Fruit fly (Drosophila melanogaster) whole organism, embryonic: Measurements from ENCODE around the gene sunz.
A peak's percentile ranks its signal among the peaks of the same experiment; 100 is the strongest.

Experiments used
- CG1024 ChIP-seq: fragments of 200-800 bp; sonication (Bioruptor generic); IDR thresholded peaks from 2 replicates; pipeline ENCODE4 v1.3.6; 2022; ENCODE audit warnings: missing biosample characterization, missing genetic modification characterization
- CG13894 ChIP-seq: fragments of 200-800 bp; sonication (Bioruptor generic); optimal IDR thresholded peaks from 3 replicates; lab custom pipeline; 2018; ENCODE audit warnings: missing biosample characterization, mild to moderate bottlenecking, missing genetic modification characterization, moderate library complexity
- CG14050 ChIP-seq: fragments of 200-800 bp; sonication (Bioruptor generic); IDR thresholded peaks from 3 replicates; pipeline ENCODE4 v1.3.6; 2022; ENCODE audit warnings: missing biosample characterization, missing genetic modification characterization
- CG15479 ChIP-seq: fragments of 200-800 bp; sonication (Bioruptor generic); optimal IDR thresholded peaks from 3 replicates; lab custom pipeline; 2019; ENCODE audit warnings: missing biosample characterization, mild to moderate bottlenecking, missing genetic modification characterization, moderate library complexity
- CG1647 ChIP-seq: fragments of 200-800 bp; sonication (Bioruptor generic); optimal IDR thresholded peaks from 3 replicates; lab custom pipeline; 2016; ENCODE audit warnings: missing biosample characterization, missing genetic modification characterization
- CG18476 ChIP-seq: fragments of 200-800 bp; sonication (Bioruptor generic); optimal IDR thresholded peaks from 2 replicates; lab custom pipeline; 2016; ENCODE audit warnings: missing biosample characterization, mild to moderate bottlenecking, missing genetic modification characterization
- CG18599 ChIP-seq: fragments of 200-800 bp; sonication (Bioruptor generic); optimal IDR thresholded peaks from 3 replicates; lab custom pipeline; 2017; ENCODE audit warnings: missing biosample characterization, missing genetic modification characterization, mild to moderate bottlenecking, moderate library complexity, missing genetic modification reagents
- CG33557 ChIP-seq: fragments of 200-800 bp; sonication (Bioruptor generic); optimal IDR thresholded peaks from 2 replicates; lab custom pipeline; 2019; ENCODE audit warnings: missing biosample characterization, mild to moderate bottlenecking, missing genetic modification characterization, moderate library complexity
- CG3726 ChIP-seq: fragments of 200-800 bp; sonication (Bioruptor generic); IDR thresholded peaks from 3 replicates; pipeline ENCODE4, ENCODE4 v1.3.6; 2022; ENCODE audit warnings: missing biosample characterization, missing genetic modification characterization
- CG42726 ChIP-seq: fragments of 200-800 bp; sonication (Bioruptor generic); IDR thresholded peaks from 2 replicates; pipeline ENCODE4 v1.3.6; 2022; ENCODE audit warnings: missing biosample characterization, missing genetic modification characterization; ENCODE audit not compliant: partially characterized antibody
- CG7357 ChIP-seq: fragments of 200-800 bp; sonication (Bioruptor generic); IDR thresholded peaks from 3 replicates; pipeline ENCODE4 v1.3.6; 2022; ENCODE audit warnings: missing biosample characterization, missing genetic modification characterization
- Doc2 ChIP-seq: fragments of 200-800 bp; sonication (Bioruptor generic); IDR thresholded peaks from 2 replicates; pipeline ENCODE4 v1.3.6; 2022; ENCODE audit warnings: missing biosample characterization, missing genetic modification characterization
- H2.0 ChIP-seq: fragments of 200-800 bp; sonication (Bioruptor generic); IDR thresholded peaks from 2 replicates; pipeline ENCODE4 v1.3.6; 2022; ENCODE audit warnings: missing biosample characterization, missing genetic modification characterization
- Hr51 ChIP-seq, 2 experiments: fragments of 200-800 bp; sonication (Bioruptor generic); optimal IDR thresholded peaks; 2 replicates in 1 of 2; 3 replicates in 1 of 2; lab custom pipeline; 2016 to 2018; ENCODE audit warnings: missing biosample characterization in 2 of 2, missing genetic modification characterization in 2 of 2, mild to moderate bottlenecking in 1 of 2, moderate library complexity in 1 of 2
- Rfx ChIP-seq: fragments of 200-800 bp; sonication (Bioruptor generic); IDR thresholded peaks from 2 replicates; pipeline ENCODE4 v1.3.6; 2022; ENCODE audit warnings: missing biosample characterization, missing genetic modification characterization
- Ssrp ChIP-seq: fragments of 200-800 bp; sonication (Bioruptor generic); optimal IDR thresholded peaks from 2 replicates; lab custom pipeline; 2018; ENCODE audit warnings: missing biosample characterization, mild to moderate bottlenecking, missing genetic modification characterization, moderate library complexity
- ac ChIP-seq: fragments of 200-800 bp; sonication (Bioruptor generic); optimal IDR thresholded peaks from 3 replicates; lab custom pipeline; 2017; ENCODE audit warnings: missing biosample characterization, mild to moderate bottlenecking, missing genetic modification characterization
- ato ChIP-seq: fragments of 200-800 bp; sonication (Bioruptor generic); IDR thresholded peaks from 2 replicates; pipeline ENCODE4 v1.3.6; 2022; ENCODE audit warnings: missing biosample characterization, missing genetic modification characterization; ENCODE audit not compliant: partially characterized antibody
- fd102C ChIP-seq: fragments of 200-800 bp; sonication (Bioruptor generic); optimal IDR thresholded peaks from 2 replicates; lab custom pipeline; 2018; ENCODE audit warnings: missing biosample characterization, mild to moderate bottlenecking, missing genetic modification characterization, moderate library complexity
- hb ChIP-seq: fragments of 200-800 bp; sonication (Bioruptor generic); IDR thresholded peaks from 3 replicates; pipeline ENCODE4 v1.3.6; 2022; ENCODE audit warnings: missing biosample characterization, missing genetic modification characterization; ENCODE audit not compliant: partially characterized antibody
- hth ChIP-seq: fragments of >200 bp; optimal IDR thresholded peaks from 2 replicates; lab custom pipeline; 2017; ENCODE audit warnings: inconsistent platforms
- kah ChIP-seq: fragments of 200-800 bp; sonication (Bioruptor generic); optimal IDR thresholded peaks from 2 replicates; lab custom pipeline; 2018; ENCODE audit warnings: missing biosample characterization, mild to moderate bottlenecking, missing genetic modification characterization
- ken ChIP-seq: fragments of 200-800 bp; sonication (Bioruptor generic); IDR thresholded peaks from 3 replicates; pipeline ENCODE4 v1.3.6; 2022; ENCODE audit warnings: missing biosample characterization, missing genetic modification characterization
- lab ChIP-seq: fragments of 200-800 bp; sonication (Bioruptor generic); optimal IDR thresholded peaks from 3 replicates; lab custom pipeline; 2017; ENCODE audit warnings: missing biosample characterization, missing genetic modification characterization, mild to moderate bottlenecking, moderate library complexity, missing genetic modification reagents
- mirr ChIP-seq: fragments of 200-800 bp; sonication (Bioruptor generic); optimal IDR thresholded peaks from 3 replicates; lab custom pipeline; 2018; ENCODE audit warnings: missing biosample characterization, mild to moderate bottlenecking, missing genetic modification characterization
- mld ChIP-seq: fragments of 200-800 bp; sonication (Bioruptor generic); IDR thresholded peaks from 3 replicates; pipeline ENCODE4 v1.3.6; 2022; ENCODE audit warnings: missing biosample characterization, missing genetic modification characterization; ENCODE audit not compliant: partially characterized antibody
- nau ChIP-seq: fragments of 200-800 bp; sonication (Bioruptor generic); optimal IDR thresholded peaks from 3 replicates; lab custom pipeline; 2017; ENCODE audit warnings: missing biosample characterization, mild to moderate bottlenecking, missing genetic modification characterization, missing genetic modification reagents
- nerfin-2 ChIP-seq: fragments of 200-800 bp; sonication (Bioruptor generic); IDR thresholded peaks from 2 replicates; pipeline ENCODE4 v1.3.6; 2022; ENCODE audit warnings: missing biosample characterization, missing genetic modification characterization; ENCODE audit not compliant: partially characterized antibody
- nmo ChIP-seq: fragments of 200-800 bp; sonication (Bioruptor generic); optimal IDR thresholded peaks from 2 replicates; lab custom pipeline; 2018; ENCODE audit warnings: missing biosample characterization, mild to moderate bottlenecking, missing genetic modification characterization, moderate library complexity
- nom ChIP-seq: fragments of 200-800 bp; sonication (Bioruptor generic); optimal IDR thresholded peaks from 2 replicates; lab custom pipeline; 2017; ENCODE audit warnings: missing biosample characterization, missing genetic modification characterization, mild to moderate bottlenecking, moderate library complexity, missing genetic modification reagents
- oc ChIP-seq: fragments of 200-800 bp; sonication (Bioruptor generic); optimal IDR thresholded peaks from 2 replicates; lab custom pipeline; 2018; ENCODE audit warnings: missing biosample characterization, mild to moderate bottlenecking, missing genetic modification characterization, moderate library complexity
- pan ChIP-seq, 4 experiments: fragments of >200 bp in 3 of 4; fragments of 200-800 bp in 1 of 4; sonication (Bioruptor generic) in 1 of 4; optimal IDR thresholded peaks in 3 of 4; IDR thresholded peaks in 1 of 4; 2 replicates each; pipeline versions ENCODE4 v1.3.6 to Lab custom; 2017 to 2022; ENCODE audit warnings: missing biosample characterization in 2 of 4, missing genetic modification characterization in 2 of 4, mixed read lengths in 1 of 4
- peb ChIP-seq: fragments of 200-800 bp; sonication (Bioruptor generic); IDR thresholded peaks from 2 replicates; pipeline ENCODE4 v1.3.6; 2022; ENCODE audit warnings: missing biosample characterization, missing genetic modification characterization
- pfk ChIP-seq: fragments of 200-800 bp; sonication (Bioruptor generic); optimal IDR thresholded peaks from 2 replicates; lab custom pipeline; 2018; ENCODE audit warnings: missing biosample characterization, mild to moderate bottlenecking, missing genetic modification characterization, moderate library complexity
- psq ChIP-seq: fragments of 200-800 bp; sonication (Bioruptor generic); optimal IDR thresholded peaks from 2 replicates; lab custom pipeline; 2017; ENCODE audit warnings: missing biosample characterization, missing genetic modification characterization
- pzg ChIP-seq: fragments of 200-800 bp; sonication (Bioruptor generic); optimal IDR thresholded peaks from 3 replicates; lab custom pipeline; 2018; ENCODE audit warnings: missing biosample characterization, mild to moderate bottlenecking, missing genetic modification characterization, moderate library complexity
- salm ChIP-seq: fragments of 200-800 bp; sonication (Bioruptor generic); optimal IDR thresholded peaks from 2 replicates; lab custom pipeline; 2018; ENCODE audit warnings: missing biosample characterization, mild to moderate bottlenecking, missing genetic modification characterization
- schlank ChIP-seq: fragments of 200-800 bp; sonication (Bioruptor generic); optimal IDR thresholded peaks from 2 replicates; lab custom pipeline; 2018; ENCODE audit warnings: missing biosample characterization, mild to moderate bottlenecking, missing genetic modification characterization
- seq ChIP-seq: fragments of 200-800 bp; sonication (Bioruptor generic); IDR thresholded peaks from 2 replicates; pipeline ENCODE4 v1.3.6; 2022; ENCODE audit warnings: missing biosample characterization, missing genetic modification characterization
- shn ChIP-seq: fragments of 200-800 bp; sonication (Bioruptor generic); optimal IDR thresholded peaks from 3 replicates; lab custom pipeline; 2016; ENCODE audit warnings: missing biosample characterization, missing genetic modification characterization
- tin ChIP-seq: fragments of 200-800 bp; sonication (Bioruptor generic); optimal IDR thresholded peaks from 3 replicates; lab custom pipeline; 2016; ENCODE audit warnings: missing biosample characterization, missing genetic modification characterization
- tll ChIP-seq, 2 experiments: fragments of 200-800 bp in 1 of 2; fragments of >200 bp in 1 of 2; sonication (Bioruptor generic) in 1 of 2; optimal IDR thresholded peaks; 2 replicates each; lab custom pipeline; 2017 to 2019; ENCODE audit warnings: missing biosample characterization in 2 of 2, missing genetic modification characterization in 2 of 2, mild to moderate bottlenecking in 1 of 2, moderate library complexity in 1 of 2
- trem ChIP-seq: fragments of 200-800 bp; optimal IDR thresholded peaks from 3 replicates; lab custom pipeline; 2019; ENCODE audit warnings: missing biosample characterization, mild to moderate bottlenecking, missing genetic modification characterization, moderate library complexity
- unpg ChIP-seq: fragments of 200-800 bp; sonication (Bioruptor generic); optimal IDR thresholded peaks from 3 replicates; lab custom pipeline; 2018; ENCODE audit warnings: missing biosample characterization, mild to moderate bottlenecking, missing genetic modification characterization, moderate library complexity
- wor ChIP-seq: fragments of 200-800 bp; sonication (Bioruptor generic); IDR thresholded peaks from 2 replicates; pipeline ENCODE4 v1.3.6; 2022; ENCODE audit warnings: missing biosample characterization, missing genetic modification characterization
- yki ChIP-seq: fragments of >200 bp; optimal IDR thresholded peaks from 3 replicates; lab custom pipeline; 2018
- zf30C ChIP-seq: fragments of 200-800 bp; sonication (Bioruptor generic); optimal IDR thresholded peaks from 3 replicates; lab custom pipeline; 2018; ENCODE audit warnings: missing biosample characterization, mild to moderate bottlenecking, missing genetic modification characterization

Gene sunz

dm6 chr3R:6657278-6658246, 27.6 kb downstream of the sunz start, which contains the start of the genes CG1307 and twr (continued):
- TF ChIP-seq nau (GFP tag; lab: Kevin White, UChicago) (no peak), shn (GFP tag; lab: Kevin White, UChicago) (no peak), unpg (no peak), yki (lab: Kevin White, UChicago) (no peak), lab (no peak), pan (optimal IDR thresholded peaks at IDR 0.05; lab: Kevin White, UChicago) (no peak), pan (GFP tag; optimal IDR thresholded peaks at IDR 0.05 in 1 of 2, IDR thresholded peaks at IDR 0.05 in 1 of 2) (no peak), fd102C (GFP tag; lab: Kevin White, UChicago) (no peak), nmo (GFP tag; lab: Kevin White, UChicago) (peak; percentile 62), wor (no peak), kah (peak; percentile 5), H2.0 (GFP tag; lab: Robert Waterston, UW) (0 out of 2 replicates have a peak, but pooled peaks have one; percentile 12), CG13894 (tag; lab: Kevin White, UChicago) (no peak), CG33557 (GFP tag; lab: Kevin White, UChicago) (peak; percentile 41), CG15479 (GFP tag; lab: Kevin White, UChicago) (no peak), CG42726 (GFP tag; lab: Robert Waterston, UW) (no peak), pzg (GFP tag; lab: Kevin White, UChicago) (peak; percentile 74), ken (0 out of 3 replicates have a peak, but pooled peaks have one; percentile 11), peb (GFP tag; lab: Robert Waterston, UW) (no peak), zf30C (GFP tag; lab: Kevin White, UChicago) (no peak), salm (tag; lab: Kevin White, UChicago) (no peak), CG7357 (GFP tag; lab: Robert Waterston, UW) (no peak), CG3726 (no peak), mirr (no peak), nom (GFP tag; lab: Kevin White, UChicago) (no peak), hb (GFP tag; lab: Robert Waterston, UW) (no peak), CG18476 (GFP tag; lab: Kevin White, UChicago) (no peak), CG18599 (no peak), pfk (GFP tag; lab: Kevin White, UChicago) (no peak), CG1024 (GFP tag; lab: Robert Waterston, UW) (peak; percentile 8; the same call in 1 of the 2 replicates), seq (GFP tag; lab: Robert Waterston, UW) (no peak), nerfin-2 (GFP tag; lab: Robert Waterston, UW) (no peak), psq (GFP tag; lab: Kevin White, UChicago) (no peak), ato (no peak), schlank (tag; lab: Kevin White, UChicago) (no peak), Hr51 (GFP tag; optimal IDR thresholded peaks at IDR 0.05; lab: Kevin White, UChicago) (no peak), Rfx (peak; percentile 61), hth (lab: Kevin White, UChicago) (no peak), tin (no peak), Doc2 (GFP tag; lab: Robert Waterston, UW) (no peak), mld (GFP tag; lab: Robert Waterston, UW) (no peak), oc (tag; lab: Kevin White, UChicago) (no peak), trem (tag; lab: Kevin White, UChicago) (peak; percentile 79), tll (GFP tag; optimal IDR thresholded peaks at IDR 0.05; lab: Kevin White, UChicago) (peak in 1 of 2 experiments; percentile 19), ac (GFP tag; lab: Kevin White, UChicago) (no peak), CG14050 (no peak), CG1647 (GFP tag; lab: Kevin White, UChicago) (no peak), Ssrp (tag; lab: Kevin White, UChicago) (peak; percentile 36)
